Fruit fly (Drosophila melanogaster) ovary, adult (tissue): Measurements from ENCODE around the gene mthl8.

Experiments
- CG17801 ChIP-seq: fragments of 200-800 bp; optimal IDR thresholded peaks from 2 replicates; lab custom pipeline; 2019; ENCODE audit warnings: missing biosample characterization, mild to moderate bottlenecking, missing genetic modification characterization, moderate library complexity; ENCODE audit not compliant: partially characterized antibody

Gene mthl8

dm6 chr3L:60491-60890, 38.3 kb downstream of the mthl8 start:
- no peak for TF ChIP-seq CG17801 (GFP tag; lab: Kevin White, UChicago)

- no peak for TF ChIP-seq CG17801 (GFP tag; lab: Kevin White, UChicago)
Observed at dm6 chr3L:66063-66462, 43.8 kb downstream of the mthl8 start, which contains the start of gene Lsp1gamma. Gene Lsp1gamma (plus strand): TSS chr3L:66430.

dm6 chr3L:69310-69709, 47.1 kb downstream of the mthl8 start:
- no peak for TF ChIP-seq CG17801 (GFP tag; lab: Kevin White, UChicago)

- TF ChIP-seq CG17801 (GFP tag; lab: Kevin White, UChicago), result no peak
Observed at dm6 chr3L:71247-71646, 49.0 kb downstream of the mthl8 start.

dm6 chr3L:73352-74147, 51.3 kb downstream of the mthl8 start:
- TF ChIP-seq CG17801 (GFP tag; lab: Kevin White, UChicago), result no peak

dm6 chr3L:75232-75631, 53.0 kb downstream of the mthl8 start, which contains the start of gene CG13405:
Gene CG13405 (minus strand): TSS chr3L:75332.
- no peak for TF ChIP-seq CG17801 (GFP tag; lab: Kevin White, UChicago)
